Worm (Caenorhabditis elegans): ENCODE data around the gene ZK899.7.

The ZK899.7 gene

DNA sequence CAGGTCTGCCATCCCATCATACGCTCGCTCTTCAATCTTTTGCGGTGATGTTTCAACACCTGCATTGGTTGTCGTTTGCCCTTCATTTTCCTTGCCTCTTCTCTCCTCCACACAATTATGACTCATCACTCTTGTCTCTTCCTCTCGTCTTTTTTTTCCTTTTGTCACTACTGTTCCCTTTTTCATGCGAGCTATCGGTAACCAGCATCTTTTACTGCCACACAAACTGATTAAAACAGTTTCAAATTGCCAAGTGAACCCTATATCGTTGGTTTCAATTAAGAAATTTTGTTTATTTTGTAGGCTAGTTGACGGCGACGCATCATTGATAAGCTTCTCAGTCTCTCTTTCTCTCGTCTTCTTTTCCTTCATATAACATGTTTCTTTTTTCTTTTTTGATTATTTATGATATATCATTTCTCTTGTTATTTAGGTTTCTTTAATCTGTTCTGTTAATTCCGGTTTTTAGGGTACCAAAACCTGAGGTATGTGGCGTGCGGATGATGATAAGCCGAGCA, 3.0 kb downstream of the ZK899.7 start, which contains the start of gene ZK899.1:
Gene ZK899.1 (plus strand): TSS at position 468 of the 518 bp plus-strand sequence.
- TF ChIP-seq B0310.2 (tag; optimal IDR thresholded peaks at IDR 0.05) (no peak), ceh-13 (GFP tag; optimal IDR thresholded peaks at IDR 0.05) (no peak), flt-1 (GFP tag; IDR thresholded peaks at IDR 0.05) (no peak), aly-1 (tag; optimal IDR thresholded peaks at IDR 0.05) (no peak), tbx-37 (GFP tag; conservative IDR thresholded peaks at IDR 0.05) (no peak), tbx-11 (GFP tag; IDR thresholded peaks at IDR 0.05) (no peak), scrt-1 (GFP tag; IDR thresholded peaks at IDR 0.05) (no peak), hmg-4 (GFP tag; optimal IDR thresholded peaks at IDR 0.05) (no peak), ceh-36 (tag; optimal IDR thresholded peaks at IDR 0.05) (no peak), ama-1 (optimal IDR thresholded peaks at IDR 0.05) (no peak), ets-7 (tag; optimal IDR thresholded peaks at IDR 0.05) (no peak)

DNA sequence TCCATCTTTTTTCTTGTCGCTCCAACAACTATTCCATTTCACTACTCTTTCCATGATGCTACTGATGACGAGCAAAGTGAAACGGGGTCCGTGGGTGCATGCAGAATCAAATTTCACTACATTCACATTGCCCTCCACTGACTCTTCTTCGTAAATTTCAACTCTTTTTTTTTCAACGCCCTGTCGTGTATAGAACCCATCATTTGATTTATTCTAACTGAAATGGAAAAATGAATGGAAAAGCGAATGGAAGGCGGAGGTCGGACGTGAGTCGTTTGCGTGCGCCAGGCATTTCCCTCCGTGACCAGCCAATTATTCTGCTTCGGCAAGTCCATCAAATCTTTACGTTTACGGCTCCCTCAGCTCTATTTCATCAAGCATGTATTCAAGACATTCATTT, 5.4 kb downstream of the ZK899.7 start:
- TF ChIP-seq tbx-11 (GFP tag; IDR thresholded peaks at IDR 0.05) (no peak), pes-1 (GFP tag; IDR thresholded peaks at IDR 0.05) (no peak), F13C5.2 (tag; optimal IDR thresholded peaks at IDR 0.05) (no peak), hmbx-1 (tag; optimal IDR thresholded peaks at IDR 0.05) (no peak), scrt-1 (GFP tag; IDR thresholded peaks at IDR 0.05) (no peak), hnd-1 (tag; optimal IDR thresholded peaks at IDR 0.05) (no peak)

DNA sequence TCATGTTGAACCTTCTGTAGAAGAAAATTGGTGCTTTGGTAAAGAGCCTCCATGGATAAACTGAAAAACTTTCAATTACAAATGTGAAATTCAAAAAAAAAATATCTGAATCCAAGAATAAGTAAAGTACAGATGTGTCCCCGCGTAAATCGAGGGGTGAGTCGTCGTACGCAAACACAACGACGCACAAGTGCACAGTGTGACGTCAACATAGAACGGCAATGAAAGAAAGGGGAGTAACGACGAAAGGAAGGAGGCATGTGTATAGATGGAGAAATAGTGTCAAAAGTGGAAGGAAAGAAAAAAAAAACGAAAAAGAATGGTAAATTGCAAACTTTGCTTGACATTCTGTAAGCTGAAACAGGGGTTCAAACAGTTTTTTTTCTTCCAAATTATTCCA, 7.7 kb downstream of the ZK899.7 start, which contains the start of gene memb-1:
Gene memb-1 (minus strand): TSS at position 60 of the 400 bp plus-strand sequence.
- no peak for TF ChIP-seq hmg-4 (GFP tag; optimal IDR thresholded peaks at IDR 0.05)
- TF ChIP-seq B0310.2 (tag; optimal IDR thresholded peaks at IDR 0.05) = no peak
- no peak for TF ChIP-seq sea-1 (GFP tag; conservative IDR thresholded peaks at IDR 0.05)
- TF ChIP-seq aly-1 (tag; optimal IDR thresholded peaks at IDR 0.05) = no peak
- TF ChIP-seq flt-1 (GFP tag; IDR thresholded peaks at IDR 0.05) = no peak
- TF ChIP-seq hmbx-1 (tag; optimal IDR thresholded peaks at IDR 0.05) = no peak
- no peak for TF ChIP-seq tbx-37 (GFP tag; conservative IDR thresholded peaks at IDR 0.05)
- TF ChIP-seq hnd-1 (tag; optimal IDR thresholded peaks at IDR 0.05) = no peak
- no peak for TF ChIP-seq ama-1 (optimal IDR thresholded peaks at IDR 0.05)
- no peak for TF ChIP-seq scrt-1 (GFP tag; IDR thresholded peaks at IDR 0.05)
- no peak for TF ChIP-seq ceh-36 (tag; optimal IDR thresholded peaks at IDR 0.05)
- no peak for TF ChIP-seq tbx-11 (GFP tag; IDR thresholded peaks at IDR 0.05)
- TF ChIP-seq F13C5.2 (tag; optimal IDR thresholded peaks at IDR 0.05) = no peak
- no peak for TF ChIP-seq tra-4 (tag; optimal IDR thresholded peaks at IDR 0.05)
- no peak for TF ChIP-seq ets-7 (tag; optimal IDR thresholded peaks at IDR 0.05)

ce11 chrX:9436843-9437312, 12.4 kb downstream of the ZK899.7 start, which contains the start of gene tbb-4:
Gene tbb-4, minus strand, starts transcription at chrX:9436893.
- no peak for TF ChIP-seq scrt-1 (GFP tag; IDR thresholded peaks at IDR 0.05)

ce11 chrX:9431002-9431482, 18.2 kb downstream of the ZK899.7 start, which contains the start of gene B0272.3:
Gene B0272.3, plus strand, starts transcription at chrX:9431432.
- TF ChIP-seq tra-4 (tag; optimal IDR thresholded peaks at IDR 0.05) = no peak
- peak; percentile 7 for TF ChIP-seq F13C5.2 (tag; optimal IDR thresholded peaks at IDR 0.05)
- peak; percentile 28 for TF ChIP-seq hmg-4 (GFP tag; optimal IDR thresholded peaks at IDR 0.05)

DNA sequence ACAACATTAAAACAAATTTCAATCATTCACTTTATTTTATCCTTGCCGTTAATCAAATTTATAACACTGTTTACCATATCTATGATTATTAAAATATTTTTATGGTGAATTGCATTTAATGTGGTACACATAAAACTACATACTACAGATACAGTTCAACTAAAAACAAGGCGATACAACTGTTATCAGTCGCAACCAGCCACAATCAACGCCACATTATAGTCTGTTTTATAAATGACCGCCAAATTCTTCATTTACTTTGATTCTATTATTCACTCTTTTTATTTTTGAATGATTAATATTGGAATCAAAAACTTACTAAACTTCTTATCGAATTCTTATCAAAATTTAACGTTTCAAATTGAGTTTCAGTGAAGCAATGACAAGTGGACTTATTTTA, 21.2 kb downstream of the ZK899.7 start, which contains the start of gene B0272.4:
Gene B0272.4 (plus strand): TSS at position 373 of the 400 bp plus-strand sequence.
- no peak for TF ChIP-seq scrt-1 (GFP tag; IDR thresholded peaks at IDR 0.05)
- TF ChIP-seq ets-7 (tag; optimal IDR thresholded peaks at IDR 0.05) = no peak
- TF ChIP-seq tra-4 (tag; optimal IDR thresholded peaks at IDR 0.05) = no peak
- no peak for TF ChIP-seq sea-1 (GFP tag; conservative IDR thresholded peaks at IDR 0.05)
- TF ChIP-seq B0310.2 (tag; optimal IDR thresholded peaks at IDR 0.05) = no peak

ce11 chrX:9417948-9418347, 31.3 kb downstream of the ZK899.7 start:
- TF ChIP-seq flt-1 (GFP tag; IDR thresholded peaks at IDR 0.05) = no peak
- TF ChIP-seq pes-1 (GFP tag; IDR thresholded peaks at IDR 0.05) = no peak
- no peak for TF ChIP-seq ets-7 (tag; optimal IDR thresholded peaks at IDR 0.05)
- no peak for TF ChIP-seq scrt-1 (GFP tag; IDR thresholded peaks at IDR 0.05)
- TF ChIP-seq ama-1 (optimal IDR thresholded peaks at IDR 0.05) = no peak
- TF ChIP-seq hmg-4 (GFP tag; optimal IDR thresholded peaks at IDR 0.05) = no peak
- TF ChIP-seq sea-1 (GFP tag; conservative IDR thresholded peaks at IDR 0.05) = no peak
- TF ChIP-seq tbx-37 (GFP tag; conservative IDR thresholded peaks at IDR 0.05) = no peak
- TF ChIP-seq hmbx-1 (tag; optimal IDR thresholded peaks at IDR 0.05) = no peak
- no peak for TF ChIP-seq aly-1 (tag; optimal IDR thresholded peaks at IDR 0.05)
- no peak for TF ChIP-seq B0310.2 (tag; optimal IDR thresholded peaks at IDR 0.05)
- no peak for TF ChIP-seq ceh-36 (tag; optimal IDR thresholded peaks at IDR 0.05)
- TF ChIP-seq tra-4 (tag; optimal IDR thresholded peaks at IDR 0.05) = no peak
- TF ChIP-seq tbx-11 (GFP tag; IDR thresholded peaks at IDR 0.05) = no peak
- no peak for TF ChIP-seq hnd-1 (tag; optimal IDR thresholded peaks at IDR 0.05)

DNA sequence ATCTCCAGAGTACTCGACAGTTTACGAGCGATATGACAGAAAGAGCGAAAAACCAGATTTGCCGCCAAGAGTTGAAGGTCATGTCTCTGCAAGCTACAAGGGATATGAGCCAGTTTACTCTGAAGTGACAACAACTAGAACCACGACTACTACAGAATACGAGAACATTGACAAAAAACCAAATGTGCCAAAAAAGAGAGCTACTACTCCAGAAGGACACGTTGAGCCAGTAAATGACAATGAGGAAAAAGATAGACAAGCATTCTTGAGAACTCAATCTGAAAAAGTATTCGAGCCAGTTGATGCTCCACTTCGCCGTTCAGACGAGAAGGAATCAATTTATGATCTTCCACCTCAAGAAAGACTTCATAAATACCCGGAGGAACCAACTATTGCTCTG, 31.9 kb downstream of the ZK899.7 start:
- TF ChIP-seq flt-1 (GFP tag; IDR thresholded peaks at IDR 0.05) (no peak), scrt-1 (GFP tag; IDR thresholded peaks at IDR 0.05) (no peak), F13C5.2 (tag; optimal IDR thresholded peaks at IDR 0.05) (no peak), ets-7 (tag; optimal IDR thresholded peaks at IDR 0.05) (no peak), aly-1 (tag; optimal IDR thresholded peaks at IDR 0.05) (no peak), pes-1 (GFP tag; IDR thresholded peaks at IDR 0.05) (no peak), ceh-36 (tag; optimal IDR thresholded peaks at IDR 0.05) (no peak), tbx-37 (GFP tag; conservative IDR thresholded peaks at IDR 0.05) (no peak), ceh-13 (GFP tag; optimal IDR thresholded peaks at IDR 0.05) (no peak), hnd-1 (tag; optimal IDR thresholded peaks at IDR 0.05) (no peak), sea-1 (GFP tag; conservative IDR thresholded peaks at IDR 0.05) (no peak), hmg-4 (GFP tag; optimal IDR thresholded peaks at IDR 0.05) (no peak), ama-1 (optimal IDR thresholded peaks at IDR 0.05) (no peak), hmbx-1 (tag; optimal IDR thresholded peaks at IDR 0.05) (no peak), tbx-11 (GFP tag; IDR thresholded peaks at IDR 0.05) (no peak), tra-4 (tag; optimal IDR thresholded peaks at IDR 0.05) (no peak)

All from whole organism, early embryonic.